Worm (Caenorhabditis elegans): ENCODE data around the gene K07E3.9.

Gene K07E3.9

ce11 chrX:8107921-8108320 is at the start of gene K07E3.9:
TSS of gene K07E3.9 (plus strand) at chrX:8108221.
- TF ChIP-seq R02D3.7 (tag; optimal IDR thresholded peaks at IDR 0.05) (no peak), lir-3 (tag; optimal IDR thresholded peaks at IDR 0.05) (no peak), hmg-1.1 (GFP tag; IDR thresholded peaks at IDR 0.05) (no peak), lin-15B (tag; optimal IDR thresholded peaks at IDR 0.05) (no peak), nhr-48 (tag; optimal IDR thresholded peaks at IDR 0.05) (no peak), ceh-44 (GFP tag; IDR thresholded peaks at IDR 0.05) (no peak), ZK546.5 (tag; optimal IDR thresholded peaks at IDR 0.05) (no peak), nhr-76 (tag; optimal IDR thresholded peaks at IDR 0.05) (no peak), lsy-2 (tag; optimal IDR thresholded peaks at IDR 0.05) (no peak), F49E8.2 (tag; optimal IDR thresholded peaks at IDR 0.05; ENCODE audit: borderline replicate concordance) (no peak), snpc-4 (tag; optimal IDR thresholded peaks at IDR 0.05) (no peak), mdl-1 (tag; optimal IDR thresholded peaks at IDR 0.05) (no peak), T26A8.4 (GFP tag; IDR thresholded peaks at IDR 0.05) (no peak), duxl-1 (tag; optimal IDR thresholded peaks at IDR 0.05; ENCODE audit: poor library complexity) (no peak), pqm-1 (tag; optimal IDR thresholded peaks at IDR 0.05) (no peak), cey-2 (tag; optimal IDR thresholded peaks at IDR 0.05; ENCODE audit: borderline replicate concordance, insufficient read depth) (no peak), daf-12 (tag; optimal IDR thresholded peaks at IDR 0.05) (no peak)

- no peak for TF ChIP-seq nhr-41 (GFP tag; IDR thresholded peaks at IDR 0.05)
- TF ChIP-seq dpl-1 (GFP tag; optimal IDR thresholded peaks at IDR 0.05) = no peak
- peak in 1 of 2 experiments; percentile 69 for TF ChIP-seq unc-62 (GFP tag; optimal IDR thresholded peaks at IDR 0.05 in 1 of 2)
- no peak for TF ChIP-seq unc-62 (tag; optimal IDR thresholded peaks at IDR 0.05)
- no peak for TF ChIP-seq ZK546.5 (tag; optimal IDR thresholded peaks at IDR 0.05)
Observed at ce11 chrX:8059999-8060398, 48.0 kb upstream of the K07E3.9 start.

- no peak for TF ChIP-seq zag-1 (tag; optimal IDR thresholded peaks at IDR 0.05)
- TF ChIP-seq php-3 (GFP tag; IDR thresholded peaks at IDR 0.05) = peak; percentile 49; the same call in 1 of the 2 replicates
- peak; percentile 28 for TF ChIP-seq pqm-1 (tag; optimal IDR thresholded peaks at IDR 0.05)
- TF ChIP-seq dve-1 (tag; optimal IDR thresholded peaks at IDR 0.05; ENCODE audit: insufficient read depth) = peak; percentile 22
- TF ChIP-seq pha-4 (GFP tag; IDR thresholded peaks at IDR 0.05) = no peak
- no peak for TF ChIP-seq pha-4 (tag; optimal IDR thresholded peaks at IDR 0.05)
- no peak for TF ChIP-seq Y75B8A.6 (GFP tag; IDR thresholded peaks at IDR 0.05)
Observed at ce11 chrX:8060823-8061222, 47.2 kb upstream of the K07E3.9 start, which contains the start of gene C18A11.3. TSS of gene C18A11.3 (plus strand) at chrX:8061123.

ce11 chrX:8067268-8067667 is 40.8 kb upstream of the K07E3.9 start, which contains the start of gene C18A11.2:
TSS of gene C18A11.2 (plus strand) at chrX:8067568.
- no peak for TF ChIP-seq ceh-82 (tag; optimal IDR thresholded peaks at IDR 0.05)
- TF ChIP-seq nhr-48 (tag; optimal IDR thresholded peaks at IDR 0.05) = no peak
- TF ChIP-seq lir-3 (tag; optimal IDR thresholded peaks at IDR 0.05) = no peak
- no peak for TF ChIP-seq sdz-12 (GFP tag; optimal IDR thresholded peaks at IDR 0.05)
- TF ChIP-seq ces-1 (GFP tag; optimal IDR thresholded peaks at IDR 0.05) = no peak
- TF ChIP-seq rbr-2 (tag; optimal IDR thresholded peaks at IDR 0.05) = no peak
- no peak for TF ChIP-seq lin-38 (GFP tag; IDR thresholded peaks at IDR 0.05)
- TF ChIP-seq Y48G9A.11 (GFP tag; IDR thresholded peaks at IDR 0.05) = no peak
- no peak for TF ChIP-seq madf-5 (GFP tag; IDR thresholded peaks at IDR 0.05)
- no peak for TF ChIP-seq fos-1 (tag; optimal IDR thresholded peaks at IDR 0.05)
- TF ChIP-seq nhr-6 (tag; optimal IDR thresholded peaks at IDR 0.05) = no peak
- no peak for TF ChIP-seq F26F4.8 (GFP tag; conservative IDR thresholded peaks at IDR 0.05)
- TF ChIP-seq ama-1 (optimal IDR thresholded peaks at IDR 0.05) = no peak
